Worm (Caenorhabditis elegans) whole organism, L1 larva: ENCODE measurements around the gene VF13D12L.3.

Experiments
- aha-1 ChIP-seq: fragments of 150-350 bp; optimal IDR thresholded peaks from 2 replicates; lab custom pipeline; 2014; ENCODE audit warnings: missing biosample characterization, missing genetic modification characterization
- snpc-4 ChIP-seq: fragments of 150-350 bp; optimal IDR thresholded peaks from 2 replicates; lab custom pipeline; 2014; ENCODE audit warnings: missing biosample characterization, missing genetic modification characterization

DNA sequence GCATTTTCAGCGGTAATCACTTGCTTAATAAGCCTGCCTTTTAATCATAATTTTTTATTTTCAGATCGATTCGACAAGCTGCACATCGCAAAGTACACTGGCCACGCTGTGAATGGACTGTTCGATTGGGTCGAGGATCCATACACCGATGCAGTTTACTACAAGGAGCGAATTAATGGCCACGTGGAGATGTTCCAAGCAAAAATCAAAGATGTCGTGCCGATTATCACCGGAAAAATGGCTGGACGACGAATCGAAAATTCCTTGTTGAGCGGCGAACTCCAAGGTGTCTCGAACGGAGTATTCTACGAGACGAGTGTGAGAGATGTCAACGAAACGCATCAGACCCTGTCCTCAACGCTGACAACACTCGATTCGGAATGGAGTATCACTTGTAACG is 21.6 kb downstream of the VF13D12L.3 start:
- TF ChIP-seq snpc-4 (tag; lab: Kevin White, UChicago), result no peak
- no peak for TF ChIP-seq aha-1
